Fruit fly (Drosophila melanogaster): ENCODE measurements around the gene Exo84.

Exo84 gene

dm6 chr3R:26042131-26042885 lies 9.7 kb downstream of the Exo84 start:
- TF ChIP-seq CTCF (optimal IDR thresholded peaks at IDR 0.05) (no peak), CG8478 (optimal IDR thresholded peaks at IDR 0.05) (no peak)

dm6 chr3R:26041417-26042101 lies 10.5 kb downstream of the Exo84 start, which contains the start of gene gro:
TSS of gene gro (plus strand) at chr3R:26041736.
- peak; percentile 33 to 34 for TF ChIP-seq CTCF (optimal IDR thresholded peaks at IDR 0.05)
- TF ChIP-seq CG8478 (optimal IDR thresholded peaks at IDR 0.05), result no peak

DNA sequence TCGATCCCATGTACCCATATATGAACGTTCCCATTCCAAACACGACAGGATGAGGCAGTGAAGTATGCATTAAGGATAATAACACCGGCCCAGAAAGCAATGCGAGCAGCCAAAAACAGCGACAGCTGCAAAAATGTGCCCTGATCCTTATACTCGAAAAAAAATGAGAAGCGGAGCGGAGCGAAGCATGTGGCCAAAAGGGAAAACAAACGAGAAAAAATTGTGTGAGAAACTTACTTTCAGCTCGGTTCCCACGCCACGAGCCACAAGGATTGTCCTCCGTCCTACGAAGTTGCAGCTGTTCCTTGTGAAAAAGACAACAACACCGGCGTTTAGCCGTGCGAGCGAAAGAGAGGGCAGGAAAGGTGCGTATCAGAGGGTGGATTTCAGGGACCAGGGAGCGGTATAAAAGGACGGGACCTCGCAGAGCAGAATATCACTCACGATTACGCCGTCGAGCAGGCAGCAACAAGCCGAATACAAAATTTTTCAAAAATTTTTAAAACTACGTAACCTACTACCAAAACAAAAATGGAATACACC lies 12.2 kb downstream of the Exo84 start:
- TF ChIP-seq CG8478 (optimal IDR thresholded peaks at IDR 0.05) (no peak), CTCF (optimal IDR thresholded peaks at IDR 0.05) (no peak)

DNA sequence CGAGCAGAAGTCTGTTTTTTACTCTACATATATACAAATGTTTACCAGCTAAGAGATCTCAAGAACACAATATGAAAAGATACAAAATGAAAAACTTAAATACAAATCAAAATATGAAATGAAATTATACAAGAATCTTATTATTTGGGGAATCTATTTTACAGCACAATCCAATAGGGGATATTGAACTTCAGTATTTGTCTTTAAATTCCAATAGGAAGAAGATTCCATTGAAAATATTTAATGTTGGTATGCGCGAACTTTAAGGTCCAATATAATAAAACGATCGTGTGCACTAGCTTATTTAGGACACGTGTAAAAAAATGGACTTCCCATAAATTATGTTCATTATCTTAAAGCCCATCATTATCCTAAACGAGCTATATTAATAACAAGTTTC lies 14.2 kb downstream of the Exo84 start:
- no peak for TF ChIP-seq CG8478 (optimal IDR thresholded peaks at IDR 0.05)
- no peak for TF ChIP-seq CTCF (optimal IDR thresholded peaks at IDR 0.05)

- no peak for TF ChIP-seq CTCF (optimal IDR thresholded peaks at IDR 0.05)
- no peak for TF ChIP-seq CG8478 (optimal IDR thresholded peaks at IDR 0.05)
Measured at dm6 chr3R:26036153-26037144, 15.6 kb downstream of the Exo84 start.

DNA sequence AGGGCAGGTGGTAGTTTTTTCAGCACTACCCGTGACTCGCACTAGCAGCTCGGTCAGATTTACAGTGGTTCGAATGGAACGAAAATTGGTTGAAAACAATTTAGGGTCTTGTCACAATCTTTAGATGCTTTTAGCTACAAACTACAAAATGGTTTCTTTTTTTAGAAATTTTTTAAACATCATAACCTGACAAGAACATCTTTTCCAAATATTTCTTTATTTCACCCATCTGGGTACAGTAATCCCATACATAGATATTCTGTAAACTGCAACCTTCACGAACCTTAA lies 16.7 kb downstream of the Exo84 start:
- TF ChIP-seq CG8478 (optimal IDR thresholded peaks at IDR 0.05) (no peak), CTCF (optimal IDR thresholded peaks at IDR 0.05) (no peak)

DNA sequence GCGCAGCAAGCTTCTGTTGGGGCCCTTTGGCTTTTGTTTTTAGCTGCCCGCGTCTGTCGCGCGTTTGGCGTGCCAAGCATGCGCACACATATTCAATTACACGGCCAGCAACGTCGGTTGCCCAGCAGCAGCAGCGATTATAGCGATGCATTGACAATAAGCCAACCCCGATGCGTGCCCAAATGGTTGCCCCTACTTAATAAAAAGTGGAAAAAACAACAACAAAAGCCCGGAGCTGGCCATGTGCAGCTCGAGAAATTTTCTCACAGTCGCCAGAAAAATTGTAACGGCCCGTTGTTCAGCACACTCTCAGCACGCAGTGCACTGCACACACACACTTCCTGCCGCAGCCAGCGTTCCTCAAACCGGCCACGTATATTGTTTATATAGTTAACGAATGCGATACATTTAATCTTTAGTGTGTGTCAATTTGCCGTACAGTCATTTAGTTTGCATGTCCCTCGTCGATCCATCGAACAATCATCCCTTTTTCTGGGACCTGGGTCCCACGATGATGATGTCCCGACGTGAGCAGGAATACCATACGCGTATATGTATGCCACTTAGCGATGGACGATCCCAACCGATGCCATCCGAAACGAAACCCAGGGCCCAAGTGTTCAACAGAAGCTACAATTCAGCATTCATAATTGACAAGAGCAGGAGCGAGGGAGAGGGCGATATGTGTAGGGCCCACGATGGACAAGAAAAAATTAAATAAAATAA lies 17.3 kb downstream of the Exo84 start:
- TF ChIP-seq CG8478 (optimal IDR thresholded peaks at IDR 0.05) (no peak), CTCF (optimal IDR thresholded peaks at IDR 0.05) (no peak)

DNA sequence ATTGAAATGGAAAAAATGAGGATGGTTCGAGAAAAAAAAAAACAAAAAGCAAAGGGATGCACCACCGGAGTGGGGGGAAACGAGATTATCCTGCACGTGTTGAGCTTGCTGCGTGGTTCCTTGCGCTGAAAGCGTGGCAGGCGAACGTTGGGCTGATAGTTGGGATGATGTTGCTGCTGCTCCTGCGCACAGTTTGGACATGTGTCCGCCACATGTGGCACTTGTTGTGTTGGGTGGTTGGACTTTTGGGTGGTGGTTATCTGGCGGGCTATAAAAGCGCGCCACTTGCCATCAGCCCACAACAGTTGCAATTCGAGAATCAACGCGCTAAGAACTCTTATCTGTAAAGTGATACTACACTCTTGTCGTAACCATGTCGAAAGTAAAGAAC lies 19.5 kb downstream of the Exo84 start:
- TF ChIP-seq CTCF (optimal IDR thresholded peaks at IDR 0.05), result no peak
- no peak for TF ChIP-seq CG8478 (optimal IDR thresholded peaks at IDR 0.05)

dm6 chr3R:26031968-26032610 lies 20.0 kb downstream of the Exo84 start:
- TF ChIP-seq CG8478 (optimal IDR thresholded peaks at IDR 0.05), result no peak
- TF ChIP-seq CTCF (optimal IDR thresholded peaks at IDR 0.05), result no peak

DNA sequence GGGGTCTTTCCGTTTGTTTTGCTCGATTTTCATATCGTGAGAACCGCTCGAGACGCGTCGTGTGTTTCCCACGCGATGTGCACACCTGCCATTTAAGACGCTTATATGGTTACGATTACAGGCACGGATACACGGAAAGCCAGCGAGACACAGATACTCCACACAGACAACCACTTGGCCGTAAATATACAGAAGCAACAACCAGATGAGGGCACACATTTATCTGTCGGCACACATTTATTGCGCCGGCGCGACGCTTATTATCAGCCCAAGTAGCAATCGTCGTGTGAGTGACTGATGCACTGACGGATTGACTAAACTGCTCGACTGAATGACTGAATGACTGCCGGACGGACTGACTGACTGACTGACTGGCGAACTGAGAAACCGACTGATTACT lies 21.5 kb downstream of the Exo84 start:
- TF ChIP-seq CTCF (optimal IDR thresholded peaks at IDR 0.05) (no peak), CG8478 (optimal IDR thresholded peaks at IDR 0.05) (no peak)

dm6 chr3R:26027903-26028302 lies 24.2 kb downstream of the Exo84 start:
- TF ChIP-seq CG8478 (optimal IDR thresholded peaks at IDR 0.05), result no peak
- no peak for TF ChIP-seq CTCF (optimal IDR thresholded peaks at IDR 0.05)

dm6 chr3R:26026631-26027274 lies 25.3 kb downstream of the Exo84 start:
- TF ChIP-seq CG8478 (optimal IDR thresholded peaks at IDR 0.05) (no peak), CTCF (optimal IDR thresholded peaks at IDR 0.05) (no peak)

DNA sequence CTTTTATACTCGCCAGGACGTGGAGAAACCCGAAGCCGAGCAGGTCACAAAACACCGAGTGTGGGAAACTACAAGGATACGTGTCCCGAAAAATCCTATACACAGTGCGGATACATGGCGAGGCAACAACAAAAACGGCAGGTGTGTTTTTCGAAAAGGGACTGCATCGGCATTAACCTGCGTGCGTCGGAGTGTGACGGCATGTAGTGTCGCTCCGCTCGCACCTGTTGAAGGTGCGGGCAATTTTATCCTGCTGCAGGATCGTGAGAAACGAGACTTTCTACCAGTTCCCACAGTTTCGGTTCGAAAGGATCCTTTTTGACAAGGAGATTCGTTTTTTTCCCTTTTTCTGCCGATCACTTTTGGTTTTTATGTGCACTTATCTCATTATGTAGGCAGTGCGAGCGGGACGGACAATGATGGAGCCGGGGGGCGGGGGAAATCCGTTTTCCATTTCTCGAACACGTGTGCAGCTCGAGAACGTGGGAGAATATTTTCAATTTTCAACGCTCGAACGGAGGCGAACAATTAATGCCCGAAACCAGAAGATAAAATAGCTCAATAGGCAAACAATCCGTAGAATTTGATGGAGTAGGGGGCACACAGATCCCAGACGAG lies 27.4 kb downstream of the Exo84 start:
- TF ChIP-seq CTCF (optimal IDR thresholded peaks at IDR 0.05), result no peak
- no peak for TF ChIP-seq CG8478 (optimal IDR thresholded peaks at IDR 0.05)
